Fruit fly (Drosophila melanogaster) whole organism, embryonic: ENCODE measurements around the gene CG42823.

Experiments
- Ada2b ChIP-seq: fragments of 200-800 bp; sonication (Bioruptor generic); IDR thresholded peaks from 2 replicates; pipeline ENCODE4 v1.3.6; 2022; ENCODE audit warnings: missing biosample characterization, missing genetic modification characterization
- Atf-2 ChIP-seq: fragments of 200-800 bp; sonication (Bioruptor generic); optimal IDR thresholded peaks from 2 replicates; lab custom pipeline; 2016; ENCODE audit warnings: missing biosample characterization, missing genetic modification characterization
- CG10565 ChIP-seq: fragments of 200-800 bp; sonication (Bioruptor generic); optimal IDR thresholded peaks from 3 replicates; lab custom pipeline; 2016; ENCODE audit warnings: missing biosample characterization, mild to moderate bottlenecking, missing genetic modification characterization
- CG11696 ChIP-seq: fragments of 200-800 bp; sonication (Bioruptor generic); IDR thresholded peaks from 2 replicates; pipeline ENCODE4 v1.3.6; 2022; ENCODE audit warnings: missing biosample characterization, missing genetic modification characterization
- CG12659 ChIP-seq: fragments of 200-800 bp; sonication (Bioruptor generic); optimal IDR thresholded peaks from 3 replicates; lab custom pipeline; 2017; ENCODE audit warnings: mild to moderate bottlenecking, missing biosample characterization, missing genetic modification reagents, missing genetic modification characterization
- CG14667 ChIP-seq: fragments of 200-800 bp; sonication (Bioruptor generic); IDR thresholded peaks from 2 replicates; pipeline ENCODE4 v1.3.6; 2022; ENCODE audit warnings: missing biosample characterization, missing genetic modification characterization
- CG15073 ChIP-seq: fragments of 200-800 bp; sonication (Bioruptor generic); optimal IDR thresholded peaks from 2 replicates; lab custom pipeline; 2016; ENCODE audit warnings: missing biosample characterization, missing genetic modification characterization
- CG15479 ChIP-seq: fragments of 200-800 bp; sonication (Bioruptor generic); optimal IDR thresholded peaks from 3 replicates; lab custom pipeline; 2019; ENCODE audit warnings: missing biosample characterization, mild to moderate bottlenecking, missing genetic modification characterization, moderate library complexity
- CG16815 ChIP-seq: fragments of 200-800 bp; sonication (Bioruptor generic); optimal IDR thresholded peaks from 3 replicates; lab custom pipeline; 2017; ENCODE audit warnings: missing biosample characterization, mild to moderate bottlenecking, missing genetic modification characterization
- CG16863 ChIP-seq: fragments of 200-800 bp; sonication (Bioruptor generic); optimal IDR thresholded peaks from 3 replicates; lab custom pipeline; 2016; ENCODE audit warnings: missing biosample characterization, missing genetic modification characterization
- CG17186 ChIP-seq: fragments of 200-800 bp; sonication (Bioruptor generic); optimal IDR thresholded peaks from 3 replicates; lab custom pipeline; 2017; ENCODE audit warnings: missing biosample characterization, missing genetic modification reagents, missing genetic modification characterization
- CG17829 ChIP-seq: fragments of 200-800 bp; optimal IDR thresholded peaks from 2 replicates; lab custom pipeline; 2019; ENCODE audit warnings: missing biosample characterization, mild to moderate bottlenecking, missing genetic modification characterization, moderate library complexity
- CG18011 ChIP-seq: fragments of 200-800 bp; sonication (Bioruptor generic); optimal IDR thresholded peaks from 2 replicates; lab custom pipeline; 2017; ENCODE audit warnings: missing biosample characterization, missing genetic modification characterization, mild to moderate bottlenecking, moderate library complexity, missing genotype
- CG2712 ChIP-seq: fragments of 200-800 bp; optimal IDR thresholded peaks from 3 replicates; lab custom pipeline; 2019; ENCODE audit warnings: missing biosample characterization, mild to moderate bottlenecking, missing genetic modification characterization, moderate library complexity
- CG31365 ChIP-seq: fragments of 200-800 bp; sonication (Bioruptor generic); optimal IDR thresholded peaks from 2 replicates; lab custom pipeline; 2018; ENCODE audit warnings: missing biosample characterization, mild to moderate bottlenecking, missing genetic modification characterization
- CG3163 ChIP-seq: fragments of 200-800 bp; sonication (Bioruptor generic); optimal IDR thresholded peaks from 3 replicates; lab custom pipeline; 2016; ENCODE audit warnings: missing biosample characterization, missing genetic modification characterization
- CG32772 ChIP-seq: fragments of 200-800 bp; sonication (Bioruptor generic); IDR thresholded peaks from 2 replicates; pipeline ENCODE4 v1.3.6; 2022; ENCODE audit warnings: missing biosample characterization, missing genetic modification characterization
- CG34376 ChIP-seq: fragments of 200-800 bp; sonication (Bioruptor generic); optimal IDR thresholded peaks from 2 replicates; lab custom pipeline; 2018; ENCODE audit warnings: missing biosample characterization, mild to moderate bottlenecking, missing genetic modification characterization
- CG3995 ChIP-seq: fragments of 200-800 bp; sonication (Bioruptor generic); optimal IDR thresholded peaks from 3 replicates; lab custom pipeline; 2016; ENCODE audit warnings: missing biosample characterization, missing genetic modification characterization
- CG4730 ChIP-seq: fragments of 200-800 bp; sonication (Bioruptor generic); IDR thresholded peaks from 2 replicates; pipeline ENCODE4 v1.3.6; 2022; ENCODE audit warnings: missing biosample characterization, missing genetic modification characterization
- CG6272 ChIP-seq: fragments of 200-800 bp; sonication (Bioruptor generic); IDR thresholded peaks from 2 replicates; pipeline ENCODE4 v1.3.6; 2022; ENCODE audit warnings: missing biosample characterization, missing genetic modification characterization
- CG8924 ChIP-seq: fragments of 200-800 bp; optimal IDR thresholded peaks from 3 replicates; lab custom pipeline; 2019; ENCODE audit warnings: missing biosample characterization, mild to moderate bottlenecking, missing genetic modification characterization, moderate library complexity
- CG9215 ChIP-seq: fragments of 200-800 bp; sonication (Bioruptor generic); IDR thresholded peaks from 2 replicates; pipeline ENCODE4 v1.3.6; 2022; ENCODE audit warnings: missing biosample characterization, missing genetic modification characterization
- Fer1 ChIP-seq: fragments of 200-800 bp; sonication (Bioruptor generic); optimal IDR thresholded peaks from 2 replicates; lab custom pipeline; 2017; ENCODE audit warnings: missing biosample characterization, mild to moderate bottlenecking, missing genetic modification characterization
- Fer2 ChIP-seq: fragments of 200-800 bp; sonication (Bioruptor generic); optimal IDR thresholded peaks from 2 replicates; lab custom pipeline; 2018; ENCODE audit warnings: missing biosample characterization, mild to moderate bottlenecking, missing genetic modification characterization, moderate library complexity
- Hmr ChIP-seq: fragments of 200-800 bp; sonication (Bioruptor generic); optimal IDR thresholded peaks from 3 replicates; lab custom pipeline; 2017; ENCODE audit warnings: mild to moderate bottlenecking, missing biosample characterization, missing genetic modification reagents, missing genetic modification characterization
- MTF-1 ChIP-seq: fragments of 200-800 bp; sonication (Bioruptor generic); optimal IDR thresholded peaks from 2 replicates; lab custom pipeline; 2018; ENCODE audit warnings: missing biosample characterization, mild to moderate bottlenecking, missing genetic modification characterization, borderline replicate concordance
- Meics ChIP-seq: fragments of 200-800 bp; sonication (Bioruptor generic); optimal IDR thresholded peaks from 2 replicates; lab custom pipeline; 2017; ENCODE audit warnings: missing biosample characterization, mild to moderate bottlenecking, missing genetic modification characterization
- PHDP ChIP-seq: fragments of 200-800 bp; sonication (Bioruptor generic); optimal IDR thresholded peaks from 3 replicates; lab custom pipeline; 2018; ENCODE audit warnings: missing biosample characterization, mild to moderate bottlenecking, missing genetic modification characterization, moderate library complexity
- Side ChIP-seq: fragments of 200-800 bp; sonication (Bioruptor generic); optimal IDR thresholded peaks from 2 replicates; lab custom pipeline; 2016; ENCODE audit warnings: missing biosample characterization, missing genetic modification characterization
- ac ChIP-seq: fragments of 200-800 bp; sonication (Bioruptor generic); optimal IDR thresholded peaks from 3 replicates; lab custom pipeline; 2017; ENCODE audit warnings: missing biosample characterization, mild to moderate bottlenecking, missing genetic modification characterization
- bowl ChIP-seq: fragments of 200-800 bp; sonication (Bioruptor generic); IDR thresholded peaks from 2 replicates; pipeline ENCODE4 v1.3.6; 2022; ENCODE audit warnings: missing biosample characterization, missing genetic modification characterization
- cg ChIP-seq: fragments of 200-800 bp; sonication (Bioruptor generic); optimal IDR thresholded peaks from 3 replicates; lab custom pipeline; 2019; ENCODE audit warnings: missing biosample characterization, mild to moderate bottlenecking, missing genetic modification characterization, moderate library complexity
- crc ChIP-seq: fragments of 200-800 bp; sonication (Bioruptor generic); optimal IDR thresholded peaks from 2 replicates; lab custom pipeline; 2016; ENCODE audit warnings: missing biosample characterization, missing genetic modification characterization
- dimm ChIP-seq: fragments of 200-800 bp; sonication (Bioruptor generic); IDR thresholded peaks from 2 replicates; pipeline ENCODE4 v1.3.6; 2022; ENCODE audit warnings: missing biosample characterization, missing genetic modification characterization
- gem ChIP-seq: fragments of 200-800 bp; sonication (Bioruptor generic); optimal IDR thresholded peaks from 2 replicates; lab custom pipeline; 2019; ENCODE audit warnings: missing biosample characterization, mild to moderate bottlenecking, missing genetic modification characterization, moderate library complexity
- ham ChIP-seq: fragments of 200-800 bp; sonication (Bioruptor generic); IDR thresholded peaks from 2 replicates; pipeline ENCODE4 v1.3.6; 2022; ENCODE audit warnings: missing biosample characterization, missing genetic modification characterization
- lab ChIP-seq: fragments of 200-800 bp; sonication (Bioruptor generic); optimal IDR thresholded peaks from 3 replicates; lab custom pipeline; 2017; ENCODE audit warnings: missing biosample characterization, missing genetic modification characterization, mild to moderate bottlenecking, moderate library complexity, missing genetic modification reagents
- lmd ChIP-seq: fragments of 200-800 bp; sonication (Bioruptor generic); IDR thresholded peaks from 2 replicates; pipeline ENCODE4 v1.3.6; 2022; ENCODE audit warnings: missing biosample characterization, missing genetic modification characterization
- mirr ChIP-seq: fragments of 200-800 bp; sonication (Bioruptor generic); optimal IDR thresholded peaks from 3 replicates; lab custom pipeline; 2018; ENCODE audit warnings: missing biosample characterization, mild to moderate bottlenecking, missing genetic modification characterization
- nom ChIP-seq: fragments of 200-800 bp; sonication (Bioruptor generic); optimal IDR thresholded peaks from 2 replicates; lab custom pipeline; 2017; ENCODE audit warnings: missing biosample characterization, missing genetic modification characterization, mild to moderate bottlenecking, moderate library complexity, missing genetic modification reagents
- otp ChIP-seq: fragments of 200-800 bp; sonication (Bioruptor generic); IDR thresholded peaks from 3 replicates; pipeline ENCODE4, ENCODE4 v1.3.6; 2022; ENCODE audit warnings: missing biosample characterization, missing genetic modification characterization
- pzg ChIP-seq: fragments of 200-800 bp; sonication (Bioruptor generic); optimal IDR thresholded peaks from 3 replicates; lab custom pipeline; 2018; ENCODE audit warnings: missing biosample characterization, mild to moderate bottlenecking, missing genetic modification characterization, moderate library complexity
- repo ChIP-seq: fragments of 200-800 bp; sonication (Bioruptor generic); optimal IDR thresholded peaks from 2 replicates; lab custom pipeline; 2016; ENCODE audit warnings: missing biosample characterization, missing genetic modification characterization
- row ChIP-seq: fragments of 200-800 bp; sonication (Bioruptor generic); IDR thresholded peaks from 3 replicates; pipeline ENCODE4 v1.3.6; 2022; ENCODE audit warnings: missing biosample characterization, missing genetic modification characterization
- shn ChIP-seq: fragments of 200-800 bp; sonication (Bioruptor generic); optimal IDR thresholded peaks from 3 replicates; lab custom pipeline; 2016; ENCODE audit warnings: missing biosample characterization, missing genetic modification characterization
- tll ChIP-seq, 2 experiments: fragments of 200-800 bp in 1 of 2; fragments of >200 bp in 1 of 2; sonication (Bioruptor generic) in 1 of 2; optimal IDR thresholded peaks; 2 replicates each; lab custom pipeline; 2017 to 2019; ENCODE audit warnings: missing biosample characterization in 2 of 2, missing genetic modification characterization in 2 of 2, mild to moderate bottlenecking in 1 of 2, moderate library complexity in 1 of 2
- wor ChIP-seq: fragments of 200-800 bp; sonication (Bioruptor generic); IDR thresholded peaks from 2 replicates; pipeline ENCODE4 v1.3.6; 2022; ENCODE audit warnings: missing biosample characterization, missing genetic modification characterization
- zen ChIP-seq: fragments of 200-800 bp; sonication (Bioruptor generic); optimal IDR thresholded peaks from 3 replicates; lab custom pipeline; 2018; ENCODE audit warnings: missing biosample characterization, mild to moderate bottlenecking, missing genetic modification characterization, moderate library complexity

CG42823 gene

dm6 chr3R:17394318-17395188 is 10.4 kb downstream of the CG42823 start, which contains the start of gene CREG (continued):
- TF ChIP-seq cg (GFP tag; lab: Kevin White, UChicago) (no peak), mirr (GFP tag; lab: Kevin White, UChicago) (no peak), row (GFP tag; lab: Robert Waterston, UW) (peak; percentile 79), CG10565 (GFP tag; lab: Kevin White, UChicago) (no peak), nom (GFP tag; lab: Kevin White, UChicago) (no peak), Fer2 (tag; lab: Kevin White, UChicago) (no peak), tll (GFP tag; optimal IDR thresholded peaks at IDR 0.05; lab: Kevin White, UChicago) (peak in 1 of 2 experiments; percentile 91), CG16815 (GFP tag; lab: Kevin White, UChicago) (peak; percentile 18), CG9215 (GFP tag; lab: Robert Waterston, UW) (peak; percentile 91), pzg (GFP tag; lab: Kevin White, UChicago) (no peak), CG31365 (tag; lab: Kevin White, UChicago) (no peak), CG4730 (GFP tag; lab: Robert Waterston, UW) (no peak), Atf-2 (no peak), lmd (no peak), crc (GFP tag; lab: Kevin White, UChicago) (no peak), ac (GFP tag; lab: Kevin White, UChicago) (peak; percentile 40), PHDP (tag; lab: Kevin White, UChicago) (no peak), Ada2b (GFP tag; lab: Robert Waterston, UW) (no peak), CG15073 (no peak), lab (GFP tag; lab: Kevin White, UChicago) (no peak), CG14667 (GFP tag; lab: Robert Waterston, UW) (no peak), CG17829 (tag; lab: Kevin White, UChicago) (peak; percentile 7), MTF-1 (GFP tag; lab: Kevin White, UChicago) (no peak), CG8924 (tag; lab: Kevin White, UChicago) (peak; percentile 19), gem (peak; percentile 52), CG15479 (GFP tag; lab: Kevin White, UChicago) (peak; percentile 95), CG34376 (GFP tag; lab: Kevin White, UChicago) (no peak), zen (tag; lab: Kevin White, UChicago) (peak; percentile 90), bowl (GFP tag; lab: Robert Waterston, UW) (no peak), Fer1 (GFP tag; lab: Kevin White, UChicago) (no peak), CG3995 (no peak), CG3163 (GFP tag; lab: Kevin White, UChicago) (no peak), CG6272 (GFP tag; lab: Robert Waterston, UW) (no peak), dimm (GFP tag; lab: Robert Waterston, UW) (no peak), CG17186 (GFP tag; lab: Kevin White, UChicago) (no peak), otp (GFP tag; lab: Robert Waterston, UW) (no peak), shn (no peak), Meics (peak; percentile 25), Hmr (GFP tag; lab: Kevin White, UChicago) (peak; percentile 5), repo (no peak), CG16863 (GFP tag; lab: Kevin White, UChicago) (no peak), Side (GFP tag; lab: Kevin White, UChicago) (no peak), CG18011 (GFP tag; lab: Kevin White, UChicago) (peak; percentile 92), ham (GFP tag; lab: Robert Waterston, UW) (no peak), CG2712 (tag; lab: Kevin White, UChicago) (peak; percentile 11), wor (no peak), CG12659 (GFP tag; lab: Kevin White, UChicago) (peak; percentile 20), CG32772 (GFP tag; lab: Robert Waterston, UW) (no peak), CG11696 (no peak)
